Comparison of ENCODE assay signal across 6 fruit fly cellular contexts in genomic region chr3R:26566816-26567215, dm6.
TF ChIP-seq lines count a peak whose summit lies in the region.

No protein-coding gene starts in this region.

- TF ChIP-seq CTCF in S2 (optimal IDR thresholded peaks at IDR 0.05; lab: Kevin White, UChicago) = peak; percentile 80 to 83
- peak; percentile 88 for TF ChIP-seq CTCF in whole organism, embryonic (GFP tag; optimal IDR thresholded peaks at IDR 0.05; lab: Kevin White, UChicago)

TF ChIP-seq in whole organism, adult, 20 proteins besides CTCF, POLR2A, EP300 and RAD21:
- TF ChIP-seq CG1620 (GFP tag; optimal IDR thresholded peaks at IDR 0.05; lab: Kevin White, UChicago) (peak; percentile 7), CG7101 (tag; optimal IDR thresholded peaks at IDR 0.05; lab: Kevin White, UChicago) (no peak)

TF ChIP-seq in whole organism, embryonic, 481 proteins besides CTCF, POLR2A, EP300 and RAD21 (continues in another document):
- TF ChIP-seq D19B (GFP tag; optimal IDR thresholded peaks at IDR 0.05; lab: Kevin White, UChicago) (no peak), grau (tag; optimal IDR thresholded peaks at IDR 0.05; lab: Kevin White, UChicago) (peak; percentile 6), CG10321 (GFP tag; IDR thresholded peaks at IDR 0.05; lab: Robert Waterston, UW) (no peak), Awh (GFP tag; IDR thresholded peaks at IDR 0.05; lab: Robert Waterston, UW) (no peak), CG11398 (GFP tag; optimal IDR thresholded peaks at IDR 0.05; lab: Kevin White, UChicago) (no peak), CG7271 (tag; optimal IDR thresholded peaks at IDR 0.05; lab: Kevin White, UChicago) (no peak), stc (GFP tag; IDR thresholded peaks at IDR 0.05; lab: Robert Waterston, UW) (peak; percentile 42; the same call in 1 of the 2 replicates), CG17802 (tag; optimal IDR thresholded peaks at IDR 0.05; lab: Kevin White, UChicago) (no peak), seq (GFP tag; IDR thresholded peaks at IDR 0.05; lab: Robert Waterston, UW) (no peak), CG8359 (GFP tag; optimal IDR thresholded peaks at IDR 0.05; lab: Kevin White, UChicago; ENCODE audit: borderline replicate concordance) (no peak), BEAF-32 (GFP tag; optimal IDR thresholded peaks at IDR 0.05; lab: Kevin White, UChicago) (peak; percentile 17), gro (GFP tag; optimal IDR thresholded peaks at IDR 0.05; lab: Kevin White, UChicago) (peak; percentile 36), CG10147 (GFP tag; optimal IDR thresholded peaks at IDR 0.05; lab: Kevin White, UChicago) (peak; percentile 24), Hr78 (GFP tag; optimal IDR thresholded peaks at IDR 0.05; lab: Kevin White, UChicago) (no peak), CG14965 (GFP tag; optimal IDR thresholded peaks at IDR 0.05; lab: Kevin White, UChicago; ENCODE audit: borderline replicate concordance) (no peak), CG4404 (GFP tag; IDR thresholded peaks at IDR 0.05; lab: Robert Waterston, UW) (no peak), CG6654 (GFP tag; optimal IDR thresholded peaks at IDR 0.05; lab: Kevin White, UChicago) (no peak), bcd (GFP tag; optimal IDR thresholded peaks at IDR 0.05; lab: Kevin White, UChicago) (no peak), tin (GFP tag; optimal IDR thresholded peaks at IDR 0.05; lab: Kevin White, UChicago) (no peak), CG13624 (GFP tag; optimal IDR thresholded peaks at IDR 0.05; lab: Kevin White, UChicago) (peak; percentile 46), nerfin-2 (GFP tag; IDR thresholded peaks at IDR 0.05; lab: Robert Waterston, UW; ENCODE audit: partially characterized antibody) (0 out of 2 replicates have a peak, but pooled peaks have one; percentile 27)

TF ChIP-seq in whole organism, prepupa, 60 proteins besides CTCF, POLR2A, EP300 and RAD21:
- TF ChIP-seq Sox14 (GFP tag; optimal IDR thresholded peaks at IDR 0.05; lab: Kevin White, UChicago) = no peak
- no peak for TF ChIP-seq CG11902 (GFP tag; optimal IDR thresholded peaks at IDR 0.05; lab: Kevin White, UChicago)
- no peak for TF ChIP-seq CG11294 (GFP tag; IDR thresholded peaks at IDR 0.05; lab: Robert Waterston, UW)
- peak; percentile 12 for TF ChIP-seq CG32006 (GFP tag; optimal IDR thresholded peaks at IDR 0.05; lab: Kevin White, UChicago)
- TF ChIP-seq CG8632 (GFP tag; optimal IDR thresholded peaks at IDR 0.05; lab: Kevin White, UChicago) = no peak
- peak; percentile 30 for TF ChIP-seq fkh (GFP tag; optimal IDR thresholded peaks at IDR 0.05; lab: Kevin White, UChicago)
- no peak for TF ChIP-seq topi (GFP tag; optimal IDR thresholded peaks at IDR 0.05; lab: Kevin White, UChicago)
- TF ChIP-seq Ets96B (tag; optimal IDR thresholded peaks at IDR 0.05; lab: Kevin White, UChicago) = no peak
- TF ChIP-seq Hr38 (GFP tag; optimal IDR thresholded peaks at IDR 0.05; lab: Kevin White, UChicago) = no peak
- TF ChIP-seq CG15336 (GFP tag; IDR thresholded peaks at IDR 0.05; lab: Robert Waterston, UW) = peak; percentile 14; the same call in 1 of the 2 replicates
- TF ChIP-seq eg (GFP tag; IDR thresholded peaks at IDR 0.05; lab: Robert Waterston, UW) = peak; percentile 66; the same call in 2 of the 3 replicates
- no peak for TF ChIP-seq Gug (GFP tag; IDR thresholded peaks at IDR 0.05; lab: Robert Waterston, UW)
- peak; percentile 12 for TF ChIP-seq esn (GFP tag; optimal IDR thresholded peaks at IDR 0.05; lab: Kevin White, UChicago)
- TF ChIP-seq CG34406 (GFP tag; optimal IDR thresholded peaks at IDR 0.05; lab: Kevin White, UChicago) = no peak
- TF ChIP-seq CG6163 (GFP tag; IDR thresholded peaks at IDR 0.05; lab: Robert Waterston, UW) = 0 out of 3 replicates have a peak, but pooled peaks have one; percentile 14
- peak; percentile 6 for TF ChIP-seq CG3919 (GFP tag; optimal IDR thresholded peaks at IDR 0.05; lab: Kevin White, UChicago)
- TF ChIP-seq CG31627 (GFP tag; optimal IDR thresholded peaks at IDR 0.05; lab: Kevin White, UChicago) = no peak
- TF ChIP-seq fd59A (GFP tag; optimal IDR thresholded peaks at IDR 0.05; lab: Kevin White, UChicago) = no peak
- TF ChIP-seq svp (GFP tag; lab: Kevin White, UChicago) = no peak
- peak; percentile 16; the same call in 1 of the 3 replicates for TF ChIP-seq CG8119 (GFP tag; IDR thresholded peaks at IDR 0.05; lab: Robert Waterston, UW)
- no peak for TF ChIP-seq Sox102F (GFP tag; optimal IDR thresholded peaks at IDR 0.05; lab: Kevin White, UChicago)
- no peak for TF ChIP-seq CG6276 (GFP tag; optimal IDR thresholded peaks at IDR 0.05; lab: Kevin White, UChicago)
- TF ChIP-seq fd85E (GFP tag; optimal IDR thresholded peaks at IDR 0.05; lab: Kevin White, UChicago) = no peak

TF ChIP-seq in whole organism, pupa, 21 proteins besides CTCF, POLR2A, EP300 and RAD21:
- no peak for TF ChIP-seq Pif1A (GFP tag; optimal IDR thresholded peaks at IDR 0.05; lab: Kevin White, UChicago)
- no peak for TF ChIP-seq CG8301 (tag; optimal IDR thresholded peaks at IDR 0.05; lab: Kevin White, UChicago)
- TF ChIP-seq CG10348 (GFP tag; IDR thresholded peaks at IDR 0.05; lab: Robert Waterston, UW) = no peak
- peak; percentile 43; the same call in 1 of the 2 replicates for TF ChIP-seq Ets98B (GFP tag; IDR thresholded peaks at IDR 0.05; lab: Robert Waterston, UW)
- peak; percentile 45; the same call in 1 of the 2 replicates for TF ChIP-seq CG32121 (GFP tag; IDR thresholded peaks at IDR 0.05; lab: Robert Waterston, UW)
- TF ChIP-seq CG9948 (tag; optimal IDR thresholded peaks at IDR 0.05; lab: Kevin White, UChicago) = no peak
- TF ChIP-seq EcR (GFP tag; optimal IDR thresholded peaks at IDR 0.05; lab: Kevin White, UChicago) = no peak
- peak; percentile 50; the same call in 1 of the 3 replicates for TF ChIP-seq CG4496 (GFP tag; IDR thresholded peaks at IDR 0.05; lab: Robert Waterston, UW)
- TF ChIP-seq fd96Ca (GFP tag; IDR thresholded peaks at IDR 0.05; lab: Robert Waterston, UW) = peak; percentile 47; the same call in 2 of the 3 replicates
- no peak for TF ChIP-seq CG13204 (GFP tag; optimal IDR thresholded peaks at IDR 0.05; lab: Kevin White, UChicago)
- TF ChIP-seq CG14655 (GFP tag; optimal IDR thresholded peaks at IDR 0.05; lab: Kevin White, UChicago) = no peak
- TF ChIP-seq CG15710 (tag; optimal IDR thresholded peaks at IDR 0.05; lab: Kevin White, UChicago) = no peak
- peak; percentile 40 for TF ChIP-seq CG12605 (GFP tag; IDR thresholded peaks at IDR 0.05; lab: Robert Waterston, UW)

TF ChIP-seq in whole organism, wandering third instar larva, 38 proteins besides CTCF, POLR2A, EP300 and RAD21:
- TF ChIP-seq foxo (GFP tag; optimal IDR thresholded peaks at IDR 0.05; lab: Kevin White, UChicago) = peak in 1 of 2 experiments; percentile 5
- no peak for TF ChIP-seq N (GFP tag; optimal IDR thresholded peaks at IDR 0.05; lab: Kevin White, UChicago)
- peak; percentile 89 for TF ChIP-seq Myc (optimal IDR thresholded peaks at IDR 0.05; lab: Kevin White, UChicago)
- peak; percentile 20 for TF ChIP-seq Hr83 (GFP tag; optimal IDR thresholded peaks at IDR 0.05; lab: Kevin White, UChicago; ENCODE audit: poor library complexity, severe bottlenecking)
TF ChIP-seq in whole organism, wandering third instar larva: peak in this region for 3.
